Worm (Caenorhabditis elegans): ENCODE results near the gene C44H4.4.

C44H4.4 gene

DNA sequence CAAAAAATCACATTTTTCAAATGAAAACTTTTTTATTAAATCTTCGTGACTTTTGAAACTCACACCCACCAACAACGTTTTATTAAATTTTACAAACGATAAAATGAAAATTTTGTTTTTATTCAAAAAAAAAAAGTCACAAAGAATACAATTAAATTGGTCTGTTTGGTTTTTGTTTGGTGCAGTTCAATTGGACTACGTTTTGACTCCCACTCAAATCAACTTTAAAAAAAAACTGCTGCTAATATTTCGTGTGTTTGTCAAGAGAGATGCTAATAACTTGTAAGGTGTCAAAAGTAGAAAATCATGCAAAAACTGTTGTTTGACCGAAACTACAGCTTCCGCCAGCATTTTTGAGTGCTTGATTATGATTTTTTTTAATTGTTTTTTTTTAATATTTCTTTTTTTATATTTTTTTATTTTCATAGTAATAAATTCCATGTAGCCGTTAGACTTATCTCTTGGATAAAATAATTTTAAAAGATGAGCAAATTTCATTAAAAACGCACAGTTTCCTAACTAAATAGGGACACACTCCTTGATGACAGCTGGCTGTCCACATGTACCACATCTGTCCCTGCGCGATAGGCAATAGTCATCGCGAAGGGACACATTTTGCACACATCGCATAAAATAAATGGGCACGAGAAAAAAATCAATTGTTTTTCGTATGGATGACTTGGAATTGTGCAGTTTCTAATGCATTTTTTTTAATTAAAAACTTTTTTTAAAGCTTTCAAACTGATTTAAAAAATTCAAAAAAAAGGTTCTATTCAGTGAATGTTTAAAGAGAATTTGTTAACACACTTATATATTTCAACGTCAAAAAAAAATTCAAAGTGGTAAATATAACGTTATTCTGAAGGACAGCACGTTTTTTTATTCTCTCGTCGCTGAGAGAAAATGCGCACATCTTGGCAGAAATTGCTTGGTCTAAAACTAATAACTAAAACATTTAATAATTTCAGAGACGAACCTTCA lies 63.3 kb downstream of the C44H4.4 start (continued):
- TF ChIP-seq dsc-1 (tag; optimal IDR thresholded peaks at IDR 0.05), result peak; percentile 100
- no peak for TF ChIP-seq sptf-1 (tag; optimal IDR thresholded peaks at IDR 0.05)
- peak; percentile 60 for TF ChIP-seq blmp-1 (tag; optimal IDR thresholded peaks at IDR 0.05)
- TF ChIP-seq hpl-2 (GFP tag; optimal IDR thresholded peaks at IDR 0.05), result peak; percentile 97
- TF ChIP-seq nhr-11 (tag; optimal IDR thresholded peaks at IDR 0.05), result peak; percentile 98
- TF ChIP-seq dpl-1 (GFP tag; optimal IDR thresholded peaks at IDR 0.05), result peak; percentile 62 to 70 (median 66)
- peak; percentile 98 for TF ChIP-seq sox-4 (tag; optimal IDR thresholded peaks at IDR 0.05)
- peak; percentile 90 for TF ChIP-seq mef-2 (tag; optimal IDR thresholded peaks at IDR 0.05)
- peak; percentile 95 for TF ChIP-seq aly-2 (tag; optimal IDR thresholded peaks at IDR 0.05)
- TF ChIP-seq mep-1 (tag; optimal IDR thresholded peaks at IDR 0.05), result peak; percentile 100
- peak; percentile 86 for TF ChIP-seq tlp-1 (tag; optimal IDR thresholded peaks at IDR 0.05)
- peak; percentile 98 for TF ChIP-seq nhr-19 (GFP tag; conservative IDR thresholded peaks at IDR 0.05)
- peak; percentile 98 for TF ChIP-seq pqm-1 (tag; optimal IDR thresholded peaks at IDR 0.05)
- TF ChIP-seq isw-1 (GFP tag; IDR thresholded peaks at IDR 0.05), result peak; percentile 92
- peak; percentile 92 for TF ChIP-seq unc-130 (tag; optimal IDR thresholded peaks at IDR 0.05)
- TF ChIP-seq alr-1 (tag; optimal IDR thresholded peaks at IDR 0.05; ENCODE audit: borderline replicate concordance), result no peak
- peak; percentile 72 for TF ChIP-seq Y116A8C.19 (tag; optimal IDR thresholded peaks at IDR 0.05; ENCODE audit: borderline replicate concordance)
- TF ChIP-seq nhr-76 (tag; optimal IDR thresholded peaks at IDR 0.05), result peak; percentile 90
- TF ChIP-seq vab-15 (tag; optimal IDR thresholded peaks at IDR 0.05), result no peak
- TF ChIP-seq efl-1 (optimal IDR thresholded peaks at IDR 0.05), result peak; percentile 86 to 90
- TF ChIP-seq efl-1 (GFP tag; optimal IDR thresholded peaks at IDR 0.05 in 1 of 2), result peak; percentile 56 to 96
- peak; percentile 94 for TF ChIP-seq aha-1 (tag; optimal IDR thresholded peaks at IDR 0.05)
- peak; percentile 100 for TF ChIP-seq nhr-47 (tag; optimal IDR thresholded peaks at IDR 0.05)
- TF ChIP-seq snpc-4 (tag; optimal IDR thresholded peaks at IDR 0.05), result peak; percentile 94
- peak; percentile 86 to 98 for TF ChIP-seq ztf-11 (tag; optimal IDR thresholded peaks at IDR 0.05)
- peak; percentile 91 for TF ChIP-seq lir-3 (tag; optimal IDR thresholded peaks at IDR 0.05; ENCODE audit: poor library complexity)
- TF ChIP-seq nhr-12 (tag; optimal IDR thresholded peaks at IDR 0.05), result peak; percentile 83
- TF ChIP-seq hlh-17 (GFP tag; optimal IDR thresholded peaks at IDR 0.05; ENCODE audit: borderline replicate concordance), result no peak
- TF ChIP-seq fos-1 (tag; optimal IDR thresholded peaks at IDR 0.05), result peak; percentile 98
- TF ChIP-seq C34B4.2 (tag; optimal IDR thresholded peaks at IDR 0.05), result peak; percentile 67
- peak; percentile 99 for TF ChIP-seq egl-13 (tag; optimal IDR thresholded peaks at IDR 0.05)
- TF ChIP-seq egl-27 (tag; optimal IDR thresholded peaks at IDR 0.05), result peak; percentile 89 to 98
- TF ChIP-seq C04F5.9 (tag; optimal IDR thresholded peaks at IDR 0.05), result peak; percentile 91
- peak; percentile 100 for TF ChIP-seq fkh-10 (GFP tag; optimal IDR thresholded peaks at IDR 0.05)
- TF ChIP-seq F16B12.6 (tag; optimal IDR thresholded peaks at IDR 0.05), result peak; percentile 58
- TF ChIP-seq elt-3 (tag; optimal IDR thresholded peaks at IDR 0.05), result peak; percentile 50 to 99 (median 88)
- peak; percentile 99 for TF ChIP-seq ztf-4 (tag; optimal IDR thresholded peaks at IDR 0.05)
- peak; percentile 23 for TF ChIP-seq hlh-4 (tag; optimal IDR thresholded peaks at IDR 0.05)
- peak; percentile 99 for TF ChIP-seq nhr-85 (tag)
- TF ChIP-seq ceh-63 (GFP tag; optimal IDR thresholded peaks at IDR 0.05), result peak; percentile 99
- peak; percentile 96 for TF ChIP-seq fkh-8 (tag; optimal IDR thresholded peaks at IDR 0.05)
- TF ChIP-seq rnt-1 (tag; optimal IDR thresholded peaks at IDR 0.05), result peak; percentile 99
- TF ChIP-seq swsn-7 (tag; optimal IDR thresholded peaks at IDR 0.05), result peak; percentile 99
- TF ChIP-seq ceh-90 (tag; optimal IDR thresholded peaks at IDR 0.05), result peak; percentile 32
- peak; percentile 100 for TF ChIP-seq ceh-8 (GFP tag; optimal IDR thresholded peaks at IDR 0.05)
- TF ChIP-seq elt-2 (tag; optimal IDR thresholded peaks at IDR 0.05), result peak; percentile 89
- TF ChIP-seq unc-98 (GFP tag; IDR thresholded peaks at IDR 0.05), result peak; percentile 93
- TF ChIP-seq irx-1 (tag; optimal IDR thresholded peaks at IDR 0.05), result peak; percentile 100
- TF ChIP-seq grh-1 (GFP tag; IDR thresholded peaks at IDR 0.05), result peak; percentile 97
- peak; percentile 95 to 96 for TF ChIP-seq lsy-2 (tag; optimal IDR thresholded peaks at IDR 0.05)
